Worm (Caenorhabditis elegans): ENCODE data around the gene clec-117.

DNA sequence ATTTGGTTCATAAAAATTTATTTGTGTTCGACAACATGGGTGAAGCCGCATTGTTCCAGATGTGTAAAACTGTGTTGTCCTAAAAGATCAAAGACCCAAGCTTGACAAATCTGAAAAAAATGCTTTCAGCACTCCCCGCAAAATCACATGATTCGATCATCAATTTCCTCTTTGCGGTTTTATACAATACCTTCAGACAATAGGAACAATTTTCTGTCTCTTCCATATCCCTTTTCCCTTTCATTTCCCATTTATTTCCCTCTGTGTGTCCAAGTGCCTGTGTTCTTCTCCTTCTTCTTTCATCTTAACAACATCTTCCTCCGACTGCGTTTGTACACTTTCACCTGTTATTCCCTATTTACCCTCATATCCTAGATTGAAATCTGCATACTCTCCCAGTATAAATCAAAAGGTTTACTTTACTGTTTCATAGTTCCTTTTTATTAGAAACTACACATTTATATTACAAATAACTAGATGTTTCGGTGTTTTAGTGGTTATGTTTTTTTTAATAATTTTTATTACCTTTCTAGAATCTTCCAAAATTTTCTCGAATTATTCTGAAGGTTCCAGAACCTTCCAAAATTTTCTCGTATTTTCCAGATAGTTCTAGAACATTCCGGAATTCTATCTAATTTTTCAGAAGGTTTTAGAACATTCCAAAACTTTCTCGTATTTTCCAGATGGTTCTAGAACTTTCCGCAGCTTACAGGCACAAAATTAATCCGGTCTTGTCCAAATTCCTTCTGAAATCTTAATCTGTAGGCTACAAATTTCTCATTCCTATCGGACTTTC, 4.4 kb upstream of the clec-117 start, which contains the start of gene K01A2.5:
- no peak for TF ChIP-seq ZK546.5 (tag; optimal IDR thresholded peaks at IDR 0.05)
- no peak for TF ChIP-seq nhr-76 (tag; optimal IDR thresholded peaks at IDR 0.05)
- no peak for TF ChIP-seq F26F4.8 (GFP tag; conservative IDR thresholded peaks at IDR 0.05)
- TF ChIP-seq fkh-10 (GFP tag; optimal IDR thresholded peaks at IDR 0.05), result no peak
- TF ChIP-seq zfp-3 (GFP tag; conservative IDR thresholded peaks at IDR 0.05), result no peak
- no peak for TF ChIP-seq daf-12 (tag; optimal IDR thresholded peaks at IDR 0.05)
- TF ChIP-seq ceh-82 (tag; optimal IDR thresholded peaks at IDR 0.05), result no peak
- TF ChIP-seq nhr-11 (tag; optimal IDR thresholded peaks at IDR 0.05), result no peak
- no peak for TF ChIP-seq madf-9 (GFP tag; conservative IDR thresholded peaks at IDR 0.05)
- peak; percentile 31 for TF ChIP-seq cey-2 (tag; optimal IDR thresholded peaks at IDR 0.05; ENCODE audit: borderline replicate concordance, insufficient read depth)
- no peak for TF ChIP-seq snpc-4 (tag; optimal IDR thresholded peaks at IDR 0.05)
- TF ChIP-seq lsy-2 (tag; optimal IDR thresholded peaks at IDR 0.05), result no peak
- TF ChIP-seq unc-130 (GFP tag; optimal IDR thresholded peaks at IDR 0.05), result no peak

Measured in whole organism, L4 larva.